Fruit fly (Drosophila melanogaster): ENCODE results near the gene cysu.

DNA sequence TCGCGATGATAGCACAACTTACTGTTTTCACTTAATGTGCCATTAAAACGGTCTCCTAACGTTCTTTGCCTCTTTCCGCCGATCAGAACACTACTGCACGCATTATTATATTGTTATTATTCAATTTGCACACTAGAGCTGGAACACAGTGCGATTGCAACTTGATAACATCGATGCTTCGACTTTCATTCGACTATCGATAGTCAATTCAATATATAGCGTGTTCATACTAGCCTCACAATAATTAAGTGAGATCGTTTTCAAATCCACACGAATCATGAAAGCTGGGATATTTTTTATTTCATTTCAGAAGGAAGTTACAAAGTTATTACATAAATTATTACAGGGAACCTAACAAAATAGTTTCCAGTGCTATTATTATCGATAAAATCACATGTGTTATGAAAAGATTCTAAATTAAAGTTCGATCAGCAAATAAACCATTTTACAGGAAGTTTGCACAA, 24.2 kb upstream of the cysu start:
- TF ChIP-seq vri (GFP tag; optimal IDR thresholded peaks at IDR 0.05): peak; percentile 92
- peak; percentile 14 for TF ChIP-seq Sox102F (GFP tag; optimal IDR thresholded peaks at IDR 0.05)
- TF ChIP-seq Ets21C (GFP tag; optimal IDR thresholded peaks at IDR 0.05): peak; percentile 20
- TF ChIP-seq Sox15 (GFP tag; optimal IDR thresholded peaks at IDR 0.05): no peak
- no peak for TF ChIP-seq Ets96B (tag; optimal IDR thresholded peaks at IDR 0.05)
- no peak for TF ChIP-seq CG6854 (GFP tag; optimal IDR thresholded peaks at IDR 0.05)
- TF ChIP-seq CG11902 (GFP tag; optimal IDR thresholded peaks at IDR 0.05): no peak
- peak; percentile 53 for TF ChIP-seq lz (GFP tag; optimal IDR thresholded peaks at IDR 0.05)
- TF ChIP-seq Blimp-1 (GFP tag; optimal IDR thresholded peaks at IDR 0.05): no peak

Measured in whole organism, prepupa.